Fruit fly (Drosophila melanogaster): ENCODE data around the gene Als2.

Als2 gene

dm6 chr3L:21671839-21672238 is 7.7 kb downstream of the Als2 start, which contains the start of gene CG11249:
Gene CG11249 (plus strand): TSS chr3L:21672139.
- TF ChIP-seq CG17801 (GFP tag; optimal IDR thresholded peaks at IDR 0.05; ENCODE audit: partially characterized antibody), result no peak

- TF ChIP-seq CG17801 (GFP tag; optimal IDR thresholded peaks at IDR 0.05; ENCODE audit: partially characterized antibody), result no peak
Observed at dm6 chr3L:21667530-21667929, 12.0 kb downstream of the Als2 start.

DNA sequence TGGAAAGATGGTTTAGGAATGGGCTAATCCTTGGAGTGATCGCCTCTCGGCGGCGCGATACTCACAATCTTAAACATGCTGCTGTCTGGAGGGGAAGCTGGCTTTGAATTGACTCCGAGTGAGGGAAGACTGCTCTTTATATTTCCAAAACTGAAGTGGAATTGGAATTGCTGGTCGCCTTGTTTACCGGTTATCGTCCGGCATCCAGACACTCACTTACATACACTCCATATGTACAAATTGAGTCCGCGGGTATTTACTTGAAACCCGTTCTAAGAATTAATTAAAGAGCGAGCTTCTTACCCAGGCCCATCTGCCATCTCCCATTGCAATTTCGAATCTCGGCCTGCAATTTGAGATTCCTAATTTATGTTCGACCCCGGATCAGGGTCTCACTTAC is 12.7 kb downstream of the Als2 start, which contains the start of gene Cpr78E:
Gene Cpr78E, minus strand, starts transcription at position 101 of the 400 bp plus-strand sequence.
- no peak for TF ChIP-seq CG17801 (GFP tag; optimal IDR thresholded peaks at IDR 0.05; ENCODE audit: partially characterized antibody)

DNA sequence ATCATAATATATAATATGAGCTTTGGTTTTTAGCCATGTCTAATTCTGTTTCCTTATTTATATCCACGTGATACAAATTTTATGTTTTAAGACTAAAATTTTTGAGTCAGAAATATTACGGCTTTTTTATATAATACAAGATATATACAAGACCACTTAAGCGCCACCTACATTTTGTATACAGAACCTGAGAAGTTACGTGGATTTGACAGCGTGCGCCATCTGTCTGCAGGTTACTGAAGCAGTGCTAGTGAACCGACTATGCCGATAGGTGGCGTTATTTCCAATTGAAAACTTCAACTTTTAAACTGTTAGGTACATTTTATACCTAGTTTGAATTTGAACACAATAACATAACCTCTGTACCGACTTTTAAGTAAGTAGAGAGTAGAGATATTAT is 26.8 kb downstream of the Als2 start:
- TF ChIP-seq CG17801 (GFP tag; optimal IDR thresholded peaks at IDR 0.05; ENCODE audit: partially characterized antibody), result peak; percentile 13

- TF ChIP-seq CG17801 (GFP tag; optimal IDR thresholded peaks at IDR 0.05; ENCODE audit: partially characterized antibody), result no peak
Observed at dm6 chr3L:21652124-21652523, 27.4 kb downstream of the Als2 start.

- no peak for TF ChIP-seq CG17801 (GFP tag; optimal IDR thresholded peaks at IDR 0.05; ENCODE audit: partially characterized antibody)
Observed at dm6 chr3L:21651412-21651811, 28.1 kb downstream of the Als2 start.

dm6 chr3L:21647853-21648252 is 31.7 kb downstream of the Als2 start:
- TF ChIP-seq CG17801 (GFP tag; optimal IDR thresholded peaks at IDR 0.05; ENCODE audit: partially characterized antibody), result no peak

DNA sequence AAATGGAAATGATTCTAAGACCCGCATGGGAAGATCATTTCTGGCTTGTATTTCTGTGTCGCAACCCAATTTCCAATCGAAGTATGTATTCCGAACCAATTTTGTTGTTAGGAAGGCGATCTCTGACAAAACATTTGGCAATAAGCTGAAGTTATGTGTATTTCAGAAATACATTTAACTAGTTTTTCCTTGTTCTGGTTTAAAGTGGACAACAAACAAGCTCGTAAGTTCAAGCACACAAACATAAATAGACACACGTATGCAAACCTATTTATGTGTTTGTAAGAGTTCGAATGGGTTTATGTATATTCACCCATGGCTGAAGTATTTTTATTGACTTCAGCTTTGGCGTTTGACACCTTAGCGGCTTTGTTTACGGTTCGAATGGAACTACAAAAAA is 33.7 kb downstream of the Als2 start:
- no peak for TF ChIP-seq CG17801 (GFP tag; optimal IDR thresholded peaks at IDR 0.05; ENCODE audit: partially characterized antibody)

dm6 chr3L:21644607-21645006 is 34.9 kb downstream of the Als2 start, which contains the start of gene CG43980:
Gene CG43980 (plus strand): TSS chr3L:21644958.
- TF ChIP-seq CG17801 (GFP tag; optimal IDR thresholded peaks at IDR 0.05; ENCODE audit: partially characterized antibody), result no peak

- TF ChIP-seq CG17801 (GFP tag; optimal IDR thresholded peaks at IDR 0.05; ENCODE audit: partially characterized antibody), result no peak
Observed at dm6 chr3L:21644176-21644575, 35.4 kb downstream of the Als2 start.

- TF ChIP-seq CG17801 (GFP tag; optimal IDR thresholded peaks at IDR 0.05; ENCODE audit: partially characterized antibody), result no peak
Observed at dm6 chr3L:21642908-21643572, 36.5 kb downstream of the Als2 start.

- peak; percentile 54 for TF ChIP-seq CG17801 (GFP tag; optimal IDR thresholded peaks at IDR 0.05; ENCODE audit: partially characterized antibody)
Observed at dm6 chr3L:21640815-21641214, 38.7 kb downstream of the Als2 start, which contains the start of gene Atox1. Gene Atox1 (plus strand): TSS chr3L:21640995.

dm6 chr3L:21639059-21639458 is 40.5 kb downstream of the Als2 start, which contains the start of gene CG32445:
Gene CG32445 (plus strand): TSS chr3L:21639359.
- TF ChIP-seq CG17801 (GFP tag; optimal IDR thresholded peaks at IDR 0.05; ENCODE audit: partially characterized antibody), result no peak

DNA sequence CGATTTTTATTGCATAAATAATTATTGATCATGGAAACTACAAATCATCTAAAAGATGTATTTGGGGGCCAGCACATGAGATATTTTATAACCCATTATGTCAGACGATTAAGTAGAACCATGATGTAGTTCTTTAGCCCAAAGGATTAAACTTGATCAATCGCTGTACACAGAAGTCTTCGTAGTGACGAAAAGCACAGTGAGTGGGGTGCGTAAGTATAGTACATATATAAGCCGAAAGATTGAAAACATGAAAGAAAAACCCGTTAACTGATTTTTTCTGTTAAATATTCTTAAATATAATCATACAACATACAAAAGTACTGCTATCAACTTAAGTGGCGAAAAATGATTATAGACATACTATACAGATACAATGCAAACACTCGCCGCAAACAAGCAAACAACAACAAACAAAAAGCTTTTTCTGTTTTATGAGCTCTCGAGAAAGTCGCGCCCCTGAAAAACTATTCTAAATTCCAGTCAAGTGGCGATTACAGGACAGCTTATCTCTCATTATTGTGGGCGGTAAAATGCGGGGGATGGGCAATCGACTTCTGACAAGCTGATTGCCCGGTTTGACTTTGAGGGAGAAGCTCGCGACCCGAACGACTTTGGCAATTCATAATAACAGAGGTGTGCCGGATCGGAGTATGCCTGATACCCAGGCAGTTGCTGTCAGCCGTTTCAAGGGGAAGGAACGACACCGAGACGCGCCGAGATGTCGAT is 43.1 kb downstream of the Als2 start, which contains the start of gene CG32444:
Gene CG32444, plus strand, starts transcription at position 683 of the 729 bp plus-strand sequence.
- no peak for TF ChIP-seq CG17801 (GFP tag; optimal IDR thresholded peaks at IDR 0.05; ENCODE audit: partially characterized antibody)

dm6 chr3L:21635208-21635607 is 44.3 kb downstream of the Als2 start, which contains the start of gene ORMDL:
Gene ORMDL (plus strand): TSS chr3L:21635305.
- TF ChIP-seq CG17801 (GFP tag; optimal IDR thresholded peaks at IDR 0.05; ENCODE audit: partially characterized antibody), result no peak

DNA sequence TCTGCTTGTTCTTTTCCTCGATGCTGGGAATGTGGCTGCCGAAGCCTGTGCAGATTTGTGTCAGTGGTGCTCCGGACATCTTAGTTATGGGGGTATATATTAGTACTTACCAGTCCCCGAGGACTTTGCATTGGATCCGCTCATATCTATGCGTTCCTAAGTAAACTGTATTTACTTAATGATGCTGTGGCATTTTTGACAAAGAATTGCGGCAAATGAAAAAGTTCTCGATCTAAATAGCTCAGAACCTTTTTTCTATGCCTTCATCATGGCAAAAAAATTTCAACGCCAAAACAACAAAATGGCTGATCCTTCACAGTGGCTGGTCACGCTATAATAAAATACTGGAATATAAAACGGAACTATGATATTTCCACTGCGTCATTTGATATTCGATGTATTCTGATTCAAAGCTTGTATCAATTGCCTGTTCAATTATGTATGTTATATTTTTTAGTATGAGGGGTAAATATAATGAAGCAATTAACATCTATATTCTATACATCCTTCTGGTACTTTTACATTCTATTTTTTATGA is 45.3 kb downstream of the Als2 start, which contains the start of gene MED1:
Gene MED1, minus strand, starts transcription at position 295 of the 538 bp plus-strand sequence.
- TF ChIP-seq CG17801 (GFP tag; optimal IDR thresholded peaks at IDR 0.05; ENCODE audit: partially characterized antibody), result no peak
